Worm (Caenorhabditis elegans): ENCODE results near the gene Y51A2D.18.

ce11 chrV:18491961-18492360, 4.9 kb upstream of the Y51A2D.18 start, which contains the start of gene slo-1:
- no peak for TF ChIP-seq ztf-29 (GFP tag; IDR thresholded peaks at IDR 0.05)
- no peak for TF ChIP-seq ztf-23 (GFP tag; IDR thresholded peaks at IDR 0.05)
- TF ChIP-seq flt-1 (GFP tag; IDR thresholded peaks at IDR 0.05): no peak
- no peak for TF ChIP-seq cog-1 (tag; optimal IDR thresholded peaks at IDR 0.05)

Data from whole organism, midembryonic.